Fruit fly (Drosophila melanogaster): ENCODE results near the gene CG14280.

dm6 chr3R:19225446-19225955 is 31.1 kb upstream of the CG14280 start:
- peak; percentile 52 for TF ChIP-seq cic (GFP tag; optimal IDR thresholded peaks at IDR 0.05)
- TF ChIP-seq kay (GFP tag; ENCODE audit: borderline replicate concordance) = peak; percentile 29
- TF ChIP-seq Mnt (GFP tag; optimal IDR thresholded peaks at IDR 0.05) = no peak
- TF ChIP-seq CG7101 (tag; optimal IDR thresholded peaks at IDR 0.05) = no peak
- no peak for TF ChIP-seq CG7045 (GFP tag; optimal IDR thresholded peaks at IDR 0.05)
- no peak for TF ChIP-seq cnc (optimal IDR thresholded peaks at IDR 0.05)
- TF ChIP-seq CG5204 (GFP tag; optimal IDR thresholded peaks at IDR 0.05) = no peak

Data from whole organism, adult.